Fruit fly (Drosophila melanogaster): ENCODE results near the gene boil.

- peak; percentile 65 for TF ChIP-seq h (GFP tag; optimal IDR thresholded peaks at IDR 0.05)
- TF ChIP-seq lola (GFP tag; optimal IDR thresholded peaks at IDR 0.05), result no peak
- no peak for TF ChIP-seq GATAd (GFP tag; optimal IDR thresholded peaks at IDR 0.05)
- TF ChIP-seq OdsH (GFP tag; optimal IDR thresholded peaks at IDR 0.05), result peak; percentile 46
Observed at dm6 chrX:4911765-4912245, 36.3 kb downstream of the boil start.

All from whole organism, wandering third instar larva.